Worm (Caenorhabditis elegans) whole organism, L4 larva: ENCODE results near the gene pir-1.

Experiments
- F26F4.8 ChIP-seq: fragments of 200-800 bp; sonication (Bioruptor generic); conservative IDR thresholded peaks from 2 replicates; pipeline ENCODE4 v1.3.6; 2022; ENCODE audit warnings: missing genetic modification characterization, missing compliant biosample characterization
- F49E8.2 ChIP-seq: sonication (generic microtip); optimal IDR thresholded peaks from 2 replicates; lab custom pipeline; 2016; ENCODE audit warnings: missing compliant biosample characterization, mild to moderate bottlenecking, missing genetic modification characterization, borderline replicate concordance
- aha-1 ChIP-seq: fragments of 150-350 bp; peaks from one replicate; lab custom pipeline; 2014; ENCODE audit warnings: missing biosample characterization, missing genetic modification characterization
- daf-12 ChIP-seq: fragments of 150-350 bp; optimal IDR thresholded peaks from 2 replicates; lab custom pipeline; 2014; ENCODE audit warnings: missing biosample characterization, missing genetic modification reagents, missing genetic modification characterization
- daf-16 ChIP-seq, 3 experiments: sonication (generic microtip); optimal IDR thresholded peaks; 2 replicates each; lab custom pipeline; 2016 to 2017; ENCODE audit warnings: missing genetic modification characterization in 3 of 3, missing genetic modification reagents in 3 of 3, mild to moderate bottlenecking in 2 of 3, missing compliant biosample characterization in 2 of 3, missing biosample characterization in 1 of 3, moderate library complexity in 1 of 3
- dmd-6 ChIP-seq: fragments of 200-800 bp; sonication (Bioruptor generic); IDR thresholded peaks from 2 replicates; pipeline ENCODE4 v1.3.6; 2022; ENCODE audit warnings: missing genetic modification reagents, missing genetic modification characterization, missing compliant biosample characterization
- dve-1 ChIP-seq: sonication (generic microtip); optimal IDR thresholded peaks from 2 replicates; lab custom pipeline; 2017; ENCODE audit warnings: antibody characterized with exemption, mild to moderate bottlenecking, missing genetic modification characterization, missing compliant biosample characterization; ENCODE audit not compliant: insufficient read depth
- gei-8 ChIP-seq: fragments of 200-800 bp; sonication (Bioruptor generic); optimal IDR thresholded peaks from 2 replicates; lab custom pipeline; 2018; ENCODE audit warnings: mild to moderate bottlenecking, missing genetic modification characterization, missing compliant biosample characterization
- hlh-11 ChIP-seq: fragments of 200-800 bp; sonication (Bioruptor generic); optimal IDR thresholded peaks from 2 replicates; lab custom pipeline; 2018; ENCODE audit warnings: mild to moderate bottlenecking, missing genetic modification characterization, missing compliant biosample characterization
- hlh-30 ChIP-seq: sonication (generic microtip); optimal IDR thresholded peaks from 2 replicates; lab custom pipeline; 2017; ENCODE audit warnings: antibody characterized with exemption, mild to moderate bottlenecking, missing genetic modification characterization, missing compliant biosample characterization; ENCODE audit not compliant: insufficient read depth
- mdl-1 ChIP-seq, 2 experiments: fragments of 150-350 bp in 1 of 2; sonication (generic microtip) in 1 of 2; optimal IDR thresholded peaks; 2 replicates each; lab custom pipeline; 2014 to 2017; ENCODE audit warnings: missing biosample characterization in 2 of 2, missing genetic modification characterization in 2 of 2
- mep-1 ChIP-seq: fragments of 150-350 bp; sonication (generic microtip); optimal IDR thresholded peaks from 3 replicates; lab custom pipeline; 2014; ENCODE audit warnings: missing biosample characterization, missing genetic modification characterization
- mes-2 ChIP-seq: sonication (generic microtip); optimal IDR thresholded peaks from 2 replicates; lab custom pipeline; 2016; ENCODE audit warnings: missing genotype, mild to moderate bottlenecking, missing genetic modification characterization, missing compliant biosample characterization; ENCODE audit not compliant: poor library complexity, severe bottlenecking
- mxl-2 ChIP-seq: fragments of 200-800 bp; sonication (Bioruptor generic); conservative IDR thresholded peaks from 2 replicates; pipeline ENCODE4 v1.3.6; 2022; ENCODE audit warnings: missing genetic modification reagents, missing genetic modification characterization, missing compliant biosample characterization
- mxl-3 ChIP-seq: fragments of 200-800 bp; sonication (Bioruptor generic); optimal IDR thresholded peaks from 2 replicates; lab custom pipeline; 2018; ENCODE audit warnings: mild to moderate bottlenecking, missing genetic modification characterization, missing compliant biosample characterization
- nhr-102 ChIP-seq: sonication (generic microtip); optimal IDR thresholded peaks from 2 replicates; lab custom pipeline; 2016; ENCODE audit warnings: mild to moderate bottlenecking, missing genetic modification characterization, moderate library complexity, missing compliant biosample characterization
- nhr-28 ChIP-seq: fragments of 150-350 bp; optimal IDR thresholded peaks from 2 replicates; lab custom pipeline; 2014; ENCODE audit warnings: missing biosample characterization, missing genetic modification characterization
- nhr-6 ChIP-seq: fragments of 150-350 bp; optimal IDR thresholded peaks from 2 replicates; lab custom pipeline; 2014; ENCODE audit warnings: missing biosample characterization, missing genetic modification characterization
- nhr-76 ChIP-seq: fragments of 150-350 bp; optimal IDR thresholded peaks from 2 replicates; lab custom pipeline; 2014; ENCODE audit warnings: missing biosample characterization, missing genetic modification characterization
- pha-4 ChIP-seq, 2 experiments: fragments of 150-350 bp in 1 of 2; fragments of 200-800 bp in 1 of 2; sonication (Bioruptor generic) in 1 of 2; IDR thresholded peaks in 1 of 2; optimal IDR thresholded peaks in 1 of 2; 2 replicates each; pipeline versions ENCODE4 v1.3.6 to Lab custom; 2014 to 2022; ENCODE audit warnings: missing genetic modification characterization in 2 of 2, missing genetic modification reagents in 2 of 2, missing biosample characterization in 1 of 2, missing compliant biosample characterization in 1 of 2
- php-3 ChIP-seq: fragments of 200-800 bp; sonication (Bioruptor generic); IDR thresholded peaks from 2 replicates; pipeline ENCODE4 v1.3.6; 2022; ENCODE audit warnings: missing genetic modification reagents, missing genetic modification characterization, missing compliant biosample characterization
- pqm-1 ChIP-seq: sonication (generic microtip); optimal IDR thresholded peaks from 2 replicates; lab custom pipeline; 2017; ENCODE audit warnings: missing biosample characterization, missing genetic modification characterization
- set-16 ChIP-seq: fragments of 200-800 bp; sonication (Bioruptor generic); IDR thresholded peaks from 2 replicates; pipeline ENCODE4 v1.3.6; 2022; ENCODE audit warnings: missing genetic modification reagents, missing genetic modification characterization, missing compliant biosample characterization
- skn-1 ChIP-seq: fragments of 150-350 bp; optimal IDR thresholded peaks from 2 replicates; lab custom pipeline; 2014; ENCODE audit warnings: missing biosample characterization, missing genetic modification characterization
- spr-1 ChIP-seq: sonication (generic microtip); optimal IDR thresholded peaks from 2 replicates; lab custom pipeline; 2016; ENCODE audit warnings: mild to moderate bottlenecking, missing genetic modification characterization, missing compliant biosample characterization
- unc-62 ChIP-seq, 3 experiments: fragments of 150-350 bp in 1 of 3; sonication (generic microtip); optimal IDR thresholded peaks in 2 of 3; peaks in 1 of 3; 1 replicate in 1 of 3; 2 replicates in 2 of 3; lab custom pipeline; 2014 to 2017; ENCODE audit warnings: missing biosample characterization in 3 of 3, missing genetic modification characterization in 3 of 3, missing genetic modification reagents in 3 of 3, missing genotype in 1 of 3
- zfp-3 ChIP-seq: fragments of 200-800 bp; sonication (Bioruptor generic); conservative IDR thresholded peaks from 2 replicates; pipeline ENCODE4 v1.3.6; 2022; ENCODE audit warnings: missing genetic modification reagents, missing genetic modification characterization, missing compliant biosample characterization

pir-1 gene

DNA sequence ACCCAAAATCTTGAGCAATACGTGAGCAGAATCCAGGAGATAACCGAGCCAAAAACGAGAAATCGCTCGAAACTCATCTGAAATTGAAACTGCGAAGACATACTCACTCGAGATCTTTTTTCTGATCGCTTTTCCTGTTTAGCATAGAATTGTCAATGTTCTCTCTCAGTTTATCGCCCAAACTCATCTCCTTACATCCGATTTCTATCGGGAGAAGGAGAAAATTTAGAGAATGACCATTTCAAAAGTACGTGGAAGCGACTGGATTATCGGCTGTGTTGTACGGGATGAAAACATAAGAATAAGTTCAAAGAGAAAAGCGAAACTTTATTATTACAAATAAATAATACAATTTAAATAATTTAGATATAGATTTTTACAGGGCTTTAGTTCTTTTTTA is 4.3 kb upstream of the pir-1 start, which contains the start of gene T23G7.2:
Gene T23G7.2, minus strand, starts transcription at position 101 of the 400 bp plus-strand sequence.
- TF ChIP-seq set-16 (GFP tag; lab: Robert Waterston, UW) (no peak), unc-62 (GFP tag; optimal IDR thresholded peaks at IDR 0.05 in 1 of 2; lab: Kevin White, UChicago) (peak in 1 of 2 experiments; percentile 27), unc-62 (tag; optimal IDR thresholded peaks at IDR 0.05; lab: Kevin White, UChicago) (no peak)

DNA sequence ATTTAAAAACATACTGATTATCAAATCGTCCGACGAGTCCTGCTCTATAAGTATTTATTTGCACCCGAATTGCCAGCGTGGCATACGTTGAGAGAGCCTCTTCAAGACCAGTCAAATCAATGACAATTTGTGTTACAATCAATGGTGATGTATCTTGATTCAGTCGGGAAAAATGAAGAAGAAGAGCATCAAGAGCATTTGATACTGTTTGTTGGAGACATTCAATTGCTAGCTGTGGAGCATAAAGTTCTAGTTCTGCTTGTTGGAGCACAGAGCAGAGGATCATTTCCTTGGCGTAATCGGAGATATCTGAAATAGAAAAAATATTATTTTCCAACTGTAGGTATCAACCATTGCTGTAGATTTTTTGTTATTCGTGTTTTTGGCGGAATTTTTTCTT is 3.6 kb upstream of the pir-1 start:
- TF ChIP-seq nhr-6 (tag; lab: Kevin White, UChicago) = no peak
- peak in 1 of 2 experiments; percentile 94 for TF ChIP-seq unc-62 (GFP tag; optimal IDR thresholded peaks at IDR 0.05 in 1 of 2; lab: Kevin White, UChicago)
- TF ChIP-seq unc-62 (tag; optimal IDR thresholded peaks at IDR 0.05; lab: Kevin White, UChicago) = no peak

DNA sequence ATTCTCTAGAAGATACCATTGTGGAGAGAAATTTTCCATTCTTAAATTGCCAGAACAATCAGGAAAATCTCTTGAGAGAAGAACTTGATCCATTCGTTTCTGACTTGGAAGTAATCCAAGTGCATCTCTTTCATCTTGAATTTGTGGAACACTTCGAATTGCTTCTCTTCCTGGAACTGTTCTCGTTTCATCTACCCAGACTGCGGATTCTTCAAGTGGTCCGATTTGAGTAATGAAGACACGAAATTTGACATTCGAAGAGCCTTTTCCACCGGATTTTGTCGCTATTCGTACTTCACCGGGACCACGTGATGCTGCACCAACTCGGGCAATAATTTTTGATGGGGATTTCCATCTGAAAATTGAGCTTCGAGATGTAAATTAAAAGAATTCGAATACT is 577 bp upstream of the pir-1 start:
- TF ChIP-seq F49E8.2 = no peak
- TF ChIP-seq unc-62 (GFP tag; optimal IDR thresholded peaks at IDR 0.05 in 1 of 2; lab: Kevin White, UChicago) = peak in 1 of 2 experiments; percentile 88
- TF ChIP-seq unc-62 (tag; optimal IDR thresholded peaks at IDR 0.05; lab: Kevin White, UChicago) = no peak
- TF ChIP-seq, all 104 proteins: peak for 1

DNA sequence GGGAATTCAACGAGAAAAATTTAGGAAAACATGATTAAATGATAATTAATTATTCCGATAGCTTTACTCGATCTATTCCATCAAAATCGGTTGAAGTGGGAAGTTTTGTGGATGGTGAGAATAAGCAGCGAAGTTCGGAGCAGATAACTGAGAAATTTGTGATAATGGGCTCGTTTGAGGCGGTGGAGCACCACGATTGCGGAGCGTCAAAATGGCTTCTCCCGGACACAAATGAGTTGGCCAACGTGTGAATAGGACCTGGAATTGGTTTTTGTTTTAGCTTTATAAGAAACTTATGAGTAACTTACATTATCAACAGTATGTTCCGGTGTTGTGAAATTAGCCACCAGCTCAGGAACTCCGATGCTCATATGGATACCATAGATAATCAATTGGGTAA is 1.7 kb downstream of the pir-1 start:
- TF ChIP-seq F26F4.8 (GFP tag; lab: Robert Waterston, UW) (no peak), unc-62 (GFP tag; optimal IDR thresholded peaks at IDR 0.05 in 1 of 2; lab: Kevin White, UChicago) (peak in 1 of 2 experiments; percentile 78), unc-62 (tag; optimal IDR thresholded peaks at IDR 0.05; lab: Kevin White, UChicago) (no peak)

DNA sequence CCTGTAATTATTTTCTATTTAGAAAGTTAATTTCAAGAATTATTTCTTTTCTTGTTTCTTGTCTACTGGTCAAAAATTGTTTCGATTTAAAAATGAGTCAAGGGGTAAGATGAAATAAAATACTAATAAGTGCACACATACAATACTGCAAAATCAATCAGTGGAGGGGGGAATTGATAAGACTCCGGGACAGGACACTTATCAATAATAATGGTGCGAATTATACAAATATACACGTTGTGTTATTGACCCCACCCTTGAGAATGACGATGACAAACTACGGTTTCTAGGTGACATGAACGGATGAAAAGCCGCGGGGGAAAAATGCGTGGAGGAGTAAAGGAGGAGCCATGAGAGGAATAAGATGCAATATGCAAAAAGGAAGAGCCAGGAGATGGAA is 4.1 kb downstream of the pir-1 start:
- TF ChIP-seq zfp-3 (GFP tag; lab: Robert Waterston, UW) = no peak
- TF ChIP-seq mes-2 (tag; lab: Kevin White, UChicago) = peak; percentile 4
- TF ChIP-seq dve-1 (tag; lab: Kevin White, UChicago) = peak; percentile 41
- TF ChIP-seq daf-12 = no peak
- peak; percentile 65 for TF ChIP-seq nhr-28 (tag; lab: Kevin White, UChicago)
- TF ChIP-seq hlh-11 = peak; percentile 26
- no peak for TF ChIP-seq daf-16 (GFP tag; optimal IDR thresholded peaks at IDR 0.05; lab: Kevin White, UChicago)
- peak; percentile 48 for TF ChIP-seq daf-16 (tag; optimal IDR thresholded peaks at IDR 0.05; lab: Kevin White, UChicago)
- TF ChIP-seq pqm-1 (tag; lab: Kevin White, UChicago) = peak; percentile 85

DNA sequence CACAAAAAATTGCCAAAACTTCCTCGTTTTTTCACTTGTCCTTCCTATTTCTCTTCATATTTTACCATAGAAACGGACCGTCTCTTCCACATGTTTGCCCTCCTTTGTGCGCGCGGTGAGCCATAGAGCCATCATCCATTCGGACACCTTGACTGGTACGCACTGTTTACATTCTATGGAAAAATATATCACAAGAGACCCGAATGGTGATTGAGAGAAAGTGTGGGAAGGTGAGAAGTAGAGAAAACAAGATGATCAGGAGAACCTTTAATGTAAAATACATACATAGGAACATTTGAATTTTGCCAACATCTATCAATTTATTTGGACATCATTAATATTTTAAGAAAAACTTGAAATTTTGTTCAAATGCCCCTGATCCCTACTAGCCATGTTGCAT is 8.8 kb downstream of the pir-1 start:
- TF ChIP-seq mdl-1 (tag; optimal IDR thresholded peaks at IDR 0.05; lab: Kevin White, UChicago) (no peak), php-3 (GFP tag; lab: Robert Waterston, UW) (no peak), hlh-30 (no peak), spr-1 (tag; lab: Kevin White, UChicago) (no peak), mxl-3 (GFP tag; lab: Kevin White, UChicago) (no peak), mep-1 (tag; lab: Kevin White, UChicago) (no peak), unc-62 (GFP tag; optimal IDR thresholded peaks at IDR 0.05 in 1 of 2; lab: Kevin White, UChicago) (peak in 1 of 2 experiments; percentile 58), unc-62 (tag; optimal IDR thresholded peaks at IDR 0.05; lab: Kevin White, UChicago) (no peak), aha-1 (tag; lab: Kevin White, UChicago) (no peak), nhr-102 (no peak), dve-1 (tag; lab: Kevin White, UChicago) (no peak), nhr-76 (tag; lab: Kevin White, UChicago) (no peak), nhr-6 (tag; lab: Kevin White, UChicago) (peak; percentile 29), pha-4 (GFP tag; IDR thresholded peaks at IDR 0.05; lab: Robert Waterston, UW) (no peak), pha-4 (tag; optimal IDR thresholded peaks at IDR 0.05; lab: Kevin White, UChicago) (peak; percentile 87), mxl-2 (GFP tag; lab: Robert Waterston, UW) (no peak), dmd-6 (GFP tag; lab: Robert Waterston, UW) (no peak), skn-1 (tag; lab: Kevin White, UChicago) (no peak), gei-8 (GFP tag; lab: Kevin White, UChicago) (no peak)
- TF ChIP-seq, all 104 proteins: peak for 3
